Worm (Caenorhabditis elegans) whole organism, young adult: ENCODE measurements around the gene rab-19.

Source experiments
- B0336.3 ChIP-seq: fragments of 200-800 bp; sonication (Bioruptor generic); IDR thresholded peaks from 2 replicates; pipeline ENCODE4 v1.3.6; 2022; ENCODE audit warnings: missing genetic modification characterization, missing compliant biosample characterization
- D2030.7 ChIP-seq: fragments of 200-800 bp; sonication (Bioruptor generic); IDR thresholded peaks from 2 replicates; pipeline ENCODE4 v1.3.6; 2022; ENCODE audit warnings: missing genetic modification reagents, missing genetic modification characterization, missing compliant biosample characterization
- F55B11.4 ChIP-seq: sonication (generic microtip); optimal IDR thresholded peaks from 2 replicates; lab custom pipeline; 2016; ENCODE audit warnings: missing compliant biosample characterization, missing genetic modification characterization, borderline replicate concordance; ENCODE audit not compliant: insufficient read depth
- F57C9.4 ChIP-seq: sonication (generic microtip); optimal IDR thresholded peaks from 2 replicates; lab custom pipeline; 2017; ENCODE audit warnings: mild to moderate bottlenecking, missing genetic modification characterization, missing compliant biosample characterization
- Y53F4B.3 ChIP-seq: fragments of 200-800 bp; sonication (Bioruptor generic); IDR thresholded peaks from 2 replicates; pipeline ENCODE4 v1.3.6; 2022; ENCODE audit warnings: missing genetic modification reagents, missing genetic modification characterization, missing compliant biosample characterization
- Y56A3A.18 ChIP-seq: fragments of 200-800 bp; sonication (Bioruptor generic); IDR thresholded peaks from 2 replicates; pipeline ENCODE4 v1.3.6; 2022; ENCODE audit warnings: missing genetic modification reagents, missing genetic modification characterization, missing compliant biosample characterization
- Y95B8A.8 ChIP-seq: fragments of 200-800 bp; sonication (Bioruptor generic); IDR thresholded peaks from 2 replicates; pipeline ENCODE4 v1.3.6; 2022; ENCODE audit warnings: missing genetic modification reagents, missing genetic modification characterization, missing compliant biosample characterization
- ZK185.1 ChIP-seq: sonication (generic microtip); optimal IDR thresholded peaks from 2 replicates; lab custom pipeline; 2016; ENCODE audit warnings: mild to moderate bottlenecking, missing genetic modification characterization, missing compliant biosample characterization; ENCODE audit not compliant: poor library complexity, severe bottlenecking
- akir-1 ChIP-seq: fragments of 200-800 bp; sonication (Bioruptor generic); optimal IDR thresholded peaks from 2 replicates; lab custom pipeline; 2018; ENCODE audit warnings: mild to moderate bottlenecking, missing genetic modification characterization, moderate library complexity, missing compliant biosample characterization
- aptf-3 ChIP-seq: fragments of 200-800 bp; sonication (Bioruptor generic); IDR thresholded peaks from 2 replicates; pipeline ENCODE4 v1.3.6; 2022; ENCODE audit warnings: missing genetic modification characterization, missing compliant biosample characterization
- athp-1 ChIP-seq: sonication (generic microtip); optimal IDR thresholded peaks from 2 replicates; lab custom pipeline; 2017; ENCODE audit warnings: mild to moderate bottlenecking, missing genetic modification characterization, missing compliant biosample characterization
- attf-3 ChIP-seq: fragments of 200-800 bp; sonication (Bioruptor generic); conservative IDR thresholded peaks from 2 replicates; pipeline ENCODE4 v1.3.6; 2022; ENCODE audit warnings: missing genetic modification reagents, missing genetic modification characterization, missing compliant biosample characterization
- bed-1 ChIP-seq: fragments of 200-800 bp; sonication (Bioruptor generic); IDR thresholded peaks from 2 replicates; pipeline ENCODE4 v1.3.6; 2022; ENCODE audit warnings: missing genetic modification reagents, missing genetic modification characterization, missing compliant biosample characterization
- cebp-2 ChIP-seq: fragments of 200-800 bp; sonication (Bioruptor generic); IDR thresholded peaks from 2 replicates; pipeline ENCODE4 v1.3.6; 2022; ENCODE audit warnings: missing genetic modification characterization, missing compliant biosample characterization
- ceh-100 ChIP-seq: fragments of 200-800 bp; sonication (Bioruptor generic); IDR thresholded peaks from 2 replicates; pipeline ENCODE4 v1.3.6; 2022; ENCODE audit warnings: missing genetic modification reagents, missing genetic modification characterization, missing compliant biosample characterization
- ceh-27 ChIP-seq: fragments of 200-800 bp; sonication (Bioruptor generic); optimal IDR thresholded peaks from 2 replicates; lab custom pipeline; 2018; ENCODE audit warnings: mild to moderate bottlenecking, missing genetic modification characterization, moderate library complexity, missing compliant biosample characterization
- ceh-58 ChIP-seq: fragments of 200-800 bp; sonication (Bioruptor generic); IDR thresholded peaks from 2 replicates; pipeline ENCODE4 v1.3.6; 2022; ENCODE audit warnings: missing genetic modification characterization, missing compliant biosample characterization
- die-1 ChIP-seq: sonication (generic microtip); optimal IDR thresholded peaks from 2 replicates; lab custom pipeline; 2016; ENCODE audit warnings: missing genotype, mild to moderate bottlenecking, missing genetic modification characterization, missing compliant biosample characterization
- dox-1 ChIP-seq: fragments of 200-800 bp; sonication (Bioruptor generic); IDR thresholded peaks from 2 replicates; pipeline ENCODE4 v1.3.6; 2022; ENCODE audit warnings: missing genetic modification reagents, missing genetic modification characterization, missing compliant biosample characterization
- dpff-1 ChIP-seq: sonication (generic microtip); optimal IDR thresholded peaks from 2 replicates; lab custom pipeline; 2017; ENCODE audit warnings: mild to moderate bottlenecking, missing genetic modification characterization, missing compliant biosample characterization
- dpl-1 ChIP-seq: fragments of 150-350 bp; optimal IDR thresholded peaks from 2 replicates; lab custom pipeline; 2014; ENCODE audit warnings: missing biosample characterization, missing genetic modification reagents, missing genetic modification characterization
- gei-17 ChIP-seq: fragments of 200-800 bp; sonication (Bioruptor generic); optimal IDR thresholded peaks from 2 replicates; lab custom pipeline; 2018; ENCODE audit warnings: mild to moderate bottlenecking, missing genetic modification characterization, missing compliant biosample characterization
- hmg-1.2 ChIP-seq: fragments of 200-800 bp; sonication (Bioruptor generic); IDR thresholded peaks from 2 replicates; pipeline ENCODE4 v1.3.6; 2022; ENCODE audit warnings: missing genetic modification reagents, missing genetic modification characterization, missing compliant biosample characterization
- hsf-1 ChIP-seq: fragments of 200-800 bp; sonication (Bioruptor generic); IDR thresholded peaks from 2 replicates; pipeline ENCODE4 v1.3.6; 2022; ENCODE audit warnings: missing genetic modification reagents, missing genetic modification characterization, missing compliant biosample characterization
- let-526 ChIP-seq: fragments of 200-800 bp; sonication (Bioruptor generic); IDR thresholded peaks from 2 replicates; pipeline ENCODE4 v1.3.6; 2022; ENCODE audit warnings: missing genetic modification reagents, missing genetic modification characterization, missing compliant biosample characterization
- let-607 ChIP-seq, 2 experiments: fragments of 200-800 bp in 1 of 2; sonication (Bioruptor generic) in 1 of 2; sonication (generic microtip) in 1 of 2; optimal IDR thresholded peaks; 2 replicates each; lab custom pipeline; 2016 to 2018; ENCODE audit warnings: mild to moderate bottlenecking in 2 of 2, missing compliant biosample characterization in 2 of 2, missing genetic modification characterization in 2 of 2, moderate library complexity in 2 of 2, missing genotype in 1 of 2
- lin-35 ChIP-seq, 3 experiments: fragments of 150-350 bp in 2 of 3; sonication (generic microtip) in 1 of 3; optimal IDR thresholded peaks; 2 replicates each; lab custom pipeline; 2014 to 2018; ENCODE audit warnings: missing biosample characterization in 3 of 3, missing genetic modification characterization in 3 of 3, missing genetic modification reagents in 3 of 3
- mxl-1 ChIP-seq: sonication (generic microtip); optimal IDR thresholded peaks from 2 replicates; lab custom pipeline; 2016; ENCODE audit warnings: missing genetic modification characterization, missing compliant biosample characterization
- nfyb-1 ChIP-seq: fragments of 200-800 bp; sonication (Bioruptor generic); IDR thresholded peaks from 2 replicates; pipeline ENCODE4 v1.3.6; 2022; ENCODE audit warnings: missing genetic modification reagents, missing genetic modification characterization, missing compliant biosample characterization
- nhr-90 ChIP-seq: sonication (generic microtip); optimal IDR thresholded peaks from 2 replicates; lab custom pipeline; 2016; ENCODE audit warnings: missing genotype, mild to moderate bottlenecking, missing genetic modification characterization, missing compliant biosample characterization
- pbrm-1 ChIP-seq: fragments of 200-800 bp; sonication (Bioruptor generic); IDR thresholded peaks from 2 replicates; pipeline ENCODE4 v1.3.6; 2022; ENCODE audit warnings: missing genetic modification reagents, missing genetic modification characterization, missing compliant biosample characterization
- rec-8 ChIP-seq, 2 experiments: sonication (generic microtip); optimal IDR thresholded peaks; 2 replicates each; lab custom pipeline; 2016; ENCODE audit warnings: mild to moderate bottlenecking in 2 of 2, missing genetic modification characterization in 2 of 2, missing genetic modification reagents in 2 of 2, missing genotype in 2 of 2, missing biosample characterization in 1 of 2, missing compliant biosample characterization in 1 of 2, moderate library complexity in 1 of 2
- repo-1 ChIP-seq: sonication (generic microtip); optimal IDR thresholded peaks from 2 replicates; lab custom pipeline; 2017; ENCODE audit warnings: mild to moderate bottlenecking, missing genetic modification characterization, missing compliant biosample characterization
- snpc-1.3 ChIP-seq: sonication (generic microtip); optimal IDR thresholded peaks from 2 replicates; lab custom pipeline; 2017; ENCODE audit warnings: missing genetic modification characterization, mild to moderate bottlenecking, missing compliant biosample characterization, antibody characterized with exemption, moderate library complexity, missing genotype, missing genetic modification reagents; ENCODE audit not compliant: insufficient read depth
- snpc-3.4 ChIP-seq: sonication (generic microtip); optimal IDR thresholded peaks from 2 replicates; lab custom pipeline; 2017; ENCODE audit warnings: missing genetic modification characterization, mild to moderate bottlenecking, missing compliant biosample characterization, antibody characterized with exemption, moderate library complexity, missing genotype, missing genetic modification reagents
- somi-1 ChIP-seq: fragments of 200-800 bp; sonication (Bioruptor generic); optimal IDR thresholded peaks from 2 replicates; lab custom pipeline; 2018; ENCODE audit warnings: mild to moderate bottlenecking, missing genetic modification characterization, missing compliant biosample characterization
- xnd-1 ChIP-seq: sonication (generic microtip); optimal IDR thresholded peaks from 2 replicates; lab custom pipeline; 2016; ENCODE audit warnings: missing genotype, missing genetic modification reagents, missing genetic modification characterization, missing compliant biosample characterization
- zfh-2 ChIP-seq: fragments of 200-800 bp; sonication (Bioruptor generic); conservative IDR thresholded peaks from 2 replicates; pipeline ENCODE4 v1.3.6; 2022; ENCODE audit warnings: missing genetic modification reagents, missing genetic modification characterization, missing compliant biosample characterization
- zim-3 ChIP-seq: sonication (generic microtip); optimal IDR thresholded peaks from 2 replicates; lab custom pipeline; 2017; ENCODE audit warnings: mild to moderate bottlenecking, missing genetic modification characterization, moderate library complexity, missing compliant biosample characterization
- ztf-26 ChIP-seq: sonication (generic microtip); optimal IDR thresholded peaks from 2 replicates; lab custom pipeline; 2017; ENCODE audit warnings: missing genetic modification characterization, missing compliant biosample characterization
- ztf-28 ChIP-seq: fragments of 200-800 bp; sonication (Bioruptor generic); IDR thresholded peaks from 2 replicates; pipeline ENCODE4 v1.3.6; 2022; ENCODE audit warnings: missing genetic modification reagents, missing genetic modification characterization, missing compliant biosample characterization
- ztf-6 ChIP-seq: fragments of 200-800 bp; sonication (Bioruptor generic); IDR thresholded peaks from 2 replicates; pipeline ENCODE4 v1.3.6; 2022; ENCODE audit warnings: missing genetic modification reagents, missing genetic modification characterization, missing compliant biosample characterization

Gene rab-19

ce11 chrIV:13392230-13392629 is 8.0 kb upstream of the rab-19 start:
- no peak for TF ChIP-seq ztf-6 (GFP tag; lab: Robert Waterston, UW)
- no peak for TF ChIP-seq F55B11.4 (tag; lab: Kevin White, UChicago)
- no peak for TF ChIP-seq attf-3 (GFP tag; lab: Robert Waterston, UW)
- no peak for TF ChIP-seq let-607 (tag; optimal IDR thresholded peaks at IDR 0.05; lab: Kevin White, UChicago)
- TF ChIP-seq dox-1 (GFP tag; lab: Robert Waterston, UW): 0 out of 2 replicates have a peak, but pooled peaks have one; percentile 28
- 0 out of 2 replicates have a peak, but pooled peaks have one; percentile 40 for TF ChIP-seq hsf-1 (GFP tag; lab: Robert Waterston, UW)
- TF ChIP-seq zim-3 (tag; lab: Kevin White, UChicago): peak; percentile 67
- peak; percentile 35 for TF ChIP-seq ztf-26 (tag; lab: Kevin White, UChicago)
- no peak for TF ChIP-seq dpff-1
- TF ChIP-seq hmg-1.2 (GFP tag; lab: Robert Waterston, UW): no peak
- no peak for TF ChIP-seq ceh-100 (GFP tag; lab: Robert Waterston, UW)
- TF ChIP-seq pbrm-1 (GFP tag; lab: Robert Waterston, UW): no peak
- TF ChIP-seq dpl-1 (GFP tag; lab: Kevin White, UChicago): no peak

ce11 chrIV:13390770-13391169 is 6.6 kb upstream of the rab-19 start:
- TF ChIP-seq repo-1 (peak; percentile 52), zfh-2 (GFP tag; lab: Robert Waterston, UW) (no peak)

- TF ChIP-seq pbrm-1 (GFP tag; lab: Robert Waterston, UW) (0 out of 2 replicates have a peak, but pooled peaks have one; percentile 6), ZK185.1 (peak; percentile 74), lin-35 (GFP tag; optimal IDR thresholded peaks at IDR 0.05; lab: Kevin White, UChicago) (no peak)
These were observed 5.1 kb upstream of the rab-19 start for ce11 chrIV:13389237-13389636.

- no peak for TF ChIP-seq let-526 (GFP tag; lab: Robert Waterston, UW)
- TF ChIP-seq somi-1: no peak
- no peak for TF ChIP-seq let-607 (tag; optimal IDR thresholded peaks at IDR 0.05; lab: Kevin White, UChicago)
- no peak for TF ChIP-seq akir-1 (GFP tag; lab: Kevin White, UChicago)
- no peak for TF ChIP-seq ceh-58 (GFP tag; lab: Robert Waterston, UW)
- TF ChIP-seq repo-1: peak; percentile 82
- TF ChIP-seq xnd-1: no peak
- TF ChIP-seq rec-8 (tag; optimal IDR thresholded peaks at IDR 0.05; lab: Kevin White, UChicago): no peak
- TF ChIP-seq snpc-1.3 (tag; lab: Kevin White, UChicago): no peak
- TF ChIP-seq aptf-3: no peak
- no peak for TF ChIP-seq ztf-28 (GFP tag; lab: Robert Waterston, UW)
- peak; percentile 71 for TF ChIP-seq pbrm-1 (GFP tag; lab: Robert Waterston, UW)
- no peak for TF ChIP-seq F57C9.4 (tag; lab: Kevin White, UChicago)
- TF ChIP-seq bed-1 (GFP tag; lab: Robert Waterston, UW): no peak
- peak; percentile 30 for TF ChIP-seq snpc-3.4 (tag; lab: Kevin White, UChicago)
- TF ChIP-seq mxl-1 (tag; lab: Kevin White, UChicago): no peak
- TF ChIP-seq ceh-27 (GFP tag; lab: Kevin White, UChicago): peak; percentile 18
- TF ChIP-seq cebp-2 (GFP tag; lab: Robert Waterston, UW): 0 out of 2 replicates have a peak, but pooled peaks have one; percentile 32
- TF ChIP-seq zfh-2 (GFP tag; lab: Robert Waterston, UW): no peak
- 0 out of 2 replicates have a peak, but pooled peaks have one; percentile 34 for TF ChIP-seq nfyb-1 (GFP tag; lab: Robert Waterston, UW)
- no peak for TF ChIP-seq zim-3 (tag; lab: Kevin White, UChicago)
- no peak for TF ChIP-seq die-1 (tag; lab: Kevin White, UChicago)
- no peak for TF ChIP-seq F55B11.4 (tag; lab: Kevin White, UChicago)
- peak; percentile 70 for TF ChIP-seq B0336.3
- TF ChIP-seq gei-17 (GFP tag; lab: Kevin White, UChicago): peak; percentile 20
- TF ChIP-seq athp-1: no peak
- no peak; the same call in 1 of the 2 replicates for TF ChIP-seq Y95B8A.8 (GFP tag; lab: Robert Waterston, UW)
- no peak for TF ChIP-seq Y53F4B.3
- no peak for TF ChIP-seq nhr-90
- TF ChIP-seq Y56A3A.18 (GFP tag; lab: Robert Waterston, UW): peak; percentile 67; the same call in 1 of the 2 replicates
- TF ChIP-seq D2030.7 (GFP tag; lab: Robert Waterston, UW): no peak
These were observed 4.6 kb upstream of the rab-19 start for ce11 chrIV:13388779-13389178.
